Worm (Caenorhabditis elegans) whole organism, late embryonic: Measurements from ENCODE around the gene cutl-26.

Experiments
- F13H6.1 ChIP-seq: sonication (generic microtip); optimal IDR thresholded peaks from 2 replicates; lab custom pipeline; 2016; ENCODE audit warnings: missing genetic modification characterization, missing compliant biosample characterization
- ama-1 ChIP-seq: fragments of 150-350 bp; optimal IDR thresholded peaks from 2 replicates; lab custom pipeline; 2014
- ceh-6 ChIP-seq: fragments of 200-800 bp; sonication (Bioruptor generic); optimal IDR thresholded peaks from 2 replicates; lab custom pipeline; 2018; ENCODE audit warnings: mild to moderate bottlenecking, missing genetic modification characterization, missing compliant biosample characterization
- fax-1 ChIP-seq: sonication (generic microtip); optimal IDR thresholded peaks from 2 replicates; lab custom pipeline; 2016; ENCODE audit warnings: missing genotype, missing genetic modification characterization, missing compliant biosample characterization
- hlh-8 ChIP-seq: sonication (generic microtip); optimal IDR thresholded peaks from 2 replicates; lab custom pipeline; 2016; ENCODE audit warnings: missing genotype, missing genetic modification characterization, missing compliant biosample characterization
- lin-11 ChIP-seq: fragments of 200-800 bp; sonication (Bioruptor generic); optimal IDR thresholded peaks from 2 replicates; lab custom pipeline; 2018; ENCODE audit warnings: mild to moderate bottlenecking, missing genetic modification characterization, missing compliant biosample characterization
- odd-2 ChIP-seq: sonication (generic microtip); optimal IDR thresholded peaks from 2 replicates; lab custom pipeline; 2017; ENCODE audit warnings: antibody characterized with exemption, mild to moderate bottlenecking, missing genetic modification characterization, missing compliant biosample characterization
- rnt-1 ChIP-seq: sonication (generic microtip); optimal IDR thresholded peaks from 2 replicates; lab custom pipeline; 2016; ENCODE audit warnings: missing genetic modification characterization, missing compliant biosample characterization
- sox-4 ChIP-seq: sonication (generic microtip); optimal IDR thresholded peaks from 2 replicates; lab custom pipeline; 2017; ENCODE audit warnings: mild to moderate bottlenecking, missing genetic modification characterization, inconsistent platforms, missing compliant biosample characterization
- unc-55 ChIP-seq: sonication (generic microtip); optimal IDR thresholded peaks from 2 replicates; lab custom pipeline; 2017; ENCODE audit warnings: missing biosample characterization, missing genetic modification reagents, missing genetic modification characterization

DNA sequence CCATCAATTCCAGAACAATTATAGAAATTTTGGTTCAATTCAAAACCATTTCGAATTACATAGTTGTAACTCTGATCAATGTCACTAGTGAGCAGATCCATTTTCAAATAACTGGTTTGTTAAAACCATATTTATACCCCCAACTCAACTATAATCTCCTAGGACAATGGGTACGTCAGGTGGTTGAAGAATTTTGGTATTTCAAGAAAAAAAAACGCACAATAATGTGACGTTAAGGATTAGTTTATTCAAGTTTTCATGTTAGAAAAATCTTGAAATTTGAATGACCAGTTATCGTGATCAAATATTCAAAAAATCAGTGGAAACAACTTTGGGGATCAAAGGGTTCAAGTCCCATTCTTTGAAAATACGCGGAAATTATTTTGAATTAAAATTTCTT, 23.4 kb upstream of the cutl-26 start, which contains the start of gene srt-24:
- TF ChIP-seq ceh-6: no peak
- no peak for TF ChIP-seq fax-1
- TF ChIP-seq hlh-8: no peak
- TF ChIP-seq unc-55: no peak
- TF ChIP-seq sox-4 (tag; lab: Kevin White, UChicago): no peak
- no peak for TF ChIP-seq rnt-1
- TF ChIP-seq odd-2: no peak
- no peak for TF ChIP-seq F13H6.1 (tag; lab: Kevin White, UChicago)
- no peak for TF ChIP-seq lin-11 (tag; lab: Kevin White, UChicago)
- no peak for TF ChIP-seq ama-1
